Fruit fly (Drosophila melanogaster) whole organism, embryonic: ENCODE results near the gene Spn28B.
A peak's percentile ranks its signal among the peaks of the same experiment; 100 is the strongest.

Experiments
- CG10543 ChIP-seq: fragments of 200-800 bp; sonication (Bioruptor generic); optimal IDR thresholded peaks from 3 replicates; lab custom pipeline; 2017; ENCODE audit warnings: missing biosample characterization, mild to moderate bottlenecking, missing genetic modification characterization, moderate library complexity
- CG10979 ChIP-seq: fragments of 200-800 bp; sonication (Bioruptor generic); optimal IDR thresholded peaks from 2 replicates; lab custom pipeline; 2018; ENCODE audit warnings: missing biosample characterization, mild to moderate bottlenecking, missing genetic modification characterization, moderate library complexity
- CG11456 ChIP-seq: fragments of 200-800 bp; sonication (Bioruptor generic); IDR thresholded peaks from 3 replicates; pipeline ENCODE4 v1.3.6; 2022; ENCODE audit warnings: missing biosample characterization, missing genetic modification characterization
- CG11560 ChIP-seq: fragments of 200-800 bp; sonication (Bioruptor generic); IDR thresholded peaks from 3 replicates; pipeline ENCODE4 v1.3.6; 2022; ENCODE audit warnings: missing biosample characterization, missing genetic modification characterization
- CG12155 ChIP-seq: fragments of 200-800 bp; sonication (Bioruptor generic); optimal IDR thresholded peaks from 3 replicates; lab custom pipeline; 2016; ENCODE audit warnings: missing biosample characterization, missing genetic modification characterization
- CG12236 ChIP-seq: fragments of 200-800 bp; sonication (Bioruptor generic); optimal IDR thresholded peaks from 2 replicates; lab custom pipeline; 2016; ENCODE audit warnings: missing biosample characterization, missing genetic modification characterization
- CG12744 ChIP-seq: fragments of 200-800 bp; sonication (Bioruptor generic); optimal IDR thresholded peaks from 2 replicates; lab custom pipeline; 2016; ENCODE audit warnings: missing biosample characterization, missing genetic modification characterization
- CG14667 ChIP-seq: fragments of 200-800 bp; sonication (Bioruptor generic); IDR thresholded peaks from 2 replicates; pipeline ENCODE4 v1.3.6; 2022; ENCODE audit warnings: missing biosample characterization, missing genetic modification characterization
- CG14710 ChIP-seq: fragments of 200-800 bp; sonication (Bioruptor generic); optimal IDR thresholded peaks from 3 replicates; lab custom pipeline; 2019; ENCODE audit warnings: missing biosample characterization, mild to moderate bottlenecking, missing genetic modification characterization, moderate library complexity
- CG1529 ChIP-seq: fragments of 200-800 bp; sonication (Bioruptor generic); optimal IDR thresholded peaks from 3 replicates; lab custom pipeline; 2018; ENCODE audit warnings: missing biosample characterization, missing genetic modification characterization
- CG1602 ChIP-seq: fragments of 200-800 bp; sonication (Bioruptor generic); optimal IDR thresholded peaks from 3 replicates; lab custom pipeline; 2016; ENCODE audit warnings: missing biosample characterization, missing genetic modification characterization
- CG16813 ChIP-seq: fragments of 200-800 bp; sonication (Bioruptor generic); IDR thresholded peaks from 3 replicates; pipeline ENCODE4 v1.3.6; 2022; ENCODE audit warnings: missing biosample characterization, missing genetic modification characterization; ENCODE audit not compliant: partially characterized antibody
- CG17186 ChIP-seq: fragments of 200-800 bp; sonication (Bioruptor generic); optimal IDR thresholded peaks from 3 replicates; lab custom pipeline; 2017; ENCODE audit warnings: missing biosample characterization, missing genetic modification reagents, missing genetic modification characterization
- CG33213 ChIP-seq: fragments of 200-800 bp; sonication (Bioruptor generic); optimal IDR thresholded peaks from 3 replicates; lab custom pipeline; 2016; ENCODE audit warnings: missing biosample characterization, missing genetic modification characterization
- CG3838 ChIP-seq: fragments of 200-800 bp; sonication (Bioruptor generic); optimal IDR thresholded peaks from 3 replicates; lab custom pipeline; 2016; ENCODE audit warnings: missing biosample characterization, missing genetic modification characterization
- CG42726 ChIP-seq: fragments of 200-800 bp; sonication (Bioruptor generic); IDR thresholded peaks from 2 replicates; pipeline ENCODE4 v1.3.6; 2022; ENCODE audit warnings: missing biosample characterization, missing genetic modification characterization; ENCODE audit not compliant: partially characterized antibody
- CG4404 ChIP-seq: fragments of 200-800 bp; sonication (Bioruptor generic); IDR thresholded peaks from 2 replicates; pipeline ENCODE4 v1.3.6; 2022; ENCODE audit warnings: missing biosample characterization, missing genetic modification characterization
- CG4617 ChIP-seq: fragments of 200-800 bp; sonication (Bioruptor generic); optimal IDR thresholded peaks from 3 replicates; lab custom pipeline; 2016; ENCODE audit warnings: missing biosample characterization, missing genetic modification characterization, borderline replicate concordance
- CG7839 ChIP-seq: fragments of 200-800 bp; sonication (Bioruptor generic); optimal IDR thresholded peaks from 3 replicates; lab custom pipeline; 2018; ENCODE audit warnings: missing biosample characterization, mild to moderate bottlenecking, missing genetic modification characterization, moderate library complexity
- D19B ChIP-seq: fragments of 200-800 bp; sonication (Bioruptor generic); optimal IDR thresholded peaks from 2 replicates; lab custom pipeline; 2017; ENCODE audit warnings: missing biosample characterization, mild to moderate bottlenecking, missing genetic modification characterization
- Dip3 ChIP-seq: fragments of 200-800 bp; sonication (Bioruptor generic); optimal IDR thresholded peaks from 3 replicates; lab custom pipeline; 2016; ENCODE audit warnings: missing biosample characterization, missing genetic modification characterization
- H2.0 ChIP-seq: fragments of 200-800 bp; sonication (Bioruptor generic); IDR thresholded peaks from 2 replicates; pipeline ENCODE4 v1.3.6; 2022; ENCODE audit warnings: missing biosample characterization, missing genetic modification characterization
- Mad ChIP-seq: fragments of 200-800 bp; sonication (Bioruptor generic); optimal IDR thresholded peaks from 2 replicates; lab custom pipeline; 2016; ENCODE audit warnings: missing biosample characterization, missing genetic modification characterization
- Med ChIP-seq: fragments of 200-800 bp; sonication (Bioruptor generic); peaks from one replicate; lab custom pipeline; 2016; ENCODE audit warnings: missing biosample characterization, missing genetic modification characterization, mild to moderate bottlenecking, inconsistent platforms, moderate library complexity
- NFAT ChIP-seq: fragments of 200-800 bp; sonication (Bioruptor generic); IDR thresholded peaks from 2 replicates; pipeline ENCODE4 v1.3.6; 2022; ENCODE audit warnings: missing biosample characterization, missing genetic modification characterization
- Rfx ChIP-seq: fragments of 200-800 bp; sonication (Bioruptor generic); IDR thresholded peaks from 2 replicates; pipeline ENCODE4 v1.3.6; 2022; ENCODE audit warnings: missing biosample characterization, missing genetic modification characterization
- Sry-δ ChIP-seq: fragments of 200-800 bp; sonication (Bioruptor generic); optimal IDR thresholded peaks from 2 replicates; lab custom pipeline; 2016; ENCODE audit warnings: missing biosample characterization, missing genetic modification characterization
- Ssrp ChIP-seq: fragments of 200-800 bp; sonication (Bioruptor generic); optimal IDR thresholded peaks from 2 replicates; lab custom pipeline; 2018; ENCODE audit warnings: missing biosample characterization, mild to moderate bottlenecking, missing genetic modification characterization, moderate library complexity
- YL-1 ChIP-seq: fragments of 200-800 bp; sonication (Bioruptor generic); optimal IDR thresholded peaks from 3 replicates; lab custom pipeline; 2017; ENCODE audit warnings: missing biosample characterization, mild to moderate bottlenecking, missing genetic modification characterization
- ac ChIP-seq: fragments of 200-800 bp; sonication (Bioruptor generic); optimal IDR thresholded peaks from 3 replicates; lab custom pipeline; 2017; ENCODE audit warnings: missing biosample characterization, mild to moderate bottlenecking, missing genetic modification characterization
- bbx ChIP-seq: fragments of 200-800 bp; sonication (Bioruptor generic); IDR thresholded peaks from 2 replicates; pipeline ENCODE4 v1.3.6; 2022; ENCODE audit warnings: missing biosample characterization, missing genetic modification characterization; ENCODE audit not compliant: partially characterized antibody
- crc ChIP-seq: fragments of 200-800 bp; sonication (Bioruptor generic); optimal IDR thresholded peaks from 2 replicates; lab custom pipeline; 2016; ENCODE audit warnings: missing biosample characterization, missing genetic modification characterization
- eyg ChIP-seq: fragments of 200-800 bp; sonication (Bioruptor generic); optimal IDR thresholded peaks from 3 replicates; lab custom pipeline; 2016; ENCODE audit warnings: missing biosample characterization, missing genetic modification characterization
- fd64A ChIP-seq: fragments of 200-800 bp; sonication (Bioruptor generic); optimal IDR thresholded peaks from 3 replicates; lab custom pipeline; 2018; ENCODE audit warnings: missing biosample characterization, mild to moderate bottlenecking, missing genetic modification characterization
- h ChIP-seq: fragments of >200 bp; optimal IDR thresholded peaks from 2 replicates; lab custom pipeline; 2017
- inv ChIP-seq: fragments of 200-800 bp; sonication (Bioruptor generic); IDR thresholded peaks from 2 replicates; pipeline ENCODE4 v1.3.6; 2022; ENCODE audit warnings: missing biosample characterization, missing genetic modification characterization; ENCODE audit not compliant: partially characterized antibody
- kni ChIP-seq: fragments of 200-800 bp; sonication (Bioruptor generic); optimal IDR thresholded peaks from 3 replicates; lab custom pipeline; 2017; ENCODE audit warnings: mild to moderate bottlenecking, missing biosample characterization, missing genetic modification reagents, missing genetic modification characterization
- lbe ChIP-seq: fragments of 200-800 bp; sonication (Bioruptor generic); optimal IDR thresholded peaks from 2 replicates; lab custom pipeline; 2016; ENCODE audit warnings: missing biosample characterization, mild to moderate bottlenecking, missing genetic modification characterization
- lmd ChIP-seq: fragments of 200-800 bp; sonication (Bioruptor generic); IDR thresholded peaks from 2 replicates; pipeline ENCODE4 v1.3.6; 2022; ENCODE audit warnings: missing biosample characterization, missing genetic modification characterization
- pita ChIP-seq: fragments of 200-800 bp; sonication (Bioruptor generic); optimal IDR thresholded peaks from 2 replicates; lab custom pipeline; 2017; ENCODE audit warnings: missing biosample characterization, mild to moderate bottlenecking, missing genetic modification characterization
- prd ChIP-seq, 3 experiments: fragments of >200 bp in 2 of 3; fragments of 200-800 bp in 1 of 3; sonication (Bioruptor generic) in 1 of 3; optimal IDR thresholded peaks in 2 of 3; IDR thresholded peaks in 1 of 3; 2 replicates in 2 of 3; 3 replicates in 1 of 3; pipeline versions ENCODE4 v1.3.6 to Lab custom; 2017 to 2022; ENCODE audit warnings: missing biosample characterization in 1 of 3, missing genetic modification characterization in 1 of 3
- pros ChIP-seq: fragments of 200-800 bp; sonication (Bioruptor generic); optimal IDR thresholded peaks from 3 replicates; lab custom pipeline; 2019; ENCODE audit warnings: missing biosample characterization, mild to moderate bottlenecking, missing genetic modification characterization, moderate library complexity
- repo ChIP-seq: fragments of 200-800 bp; sonication (Bioruptor generic); optimal IDR thresholded peaks from 2 replicates; lab custom pipeline; 2016; ENCODE audit warnings: missing biosample characterization, missing genetic modification characterization
- run ChIP-seq: fragments of 200-800 bp; sonication (Bioruptor generic); optimal IDR thresholded peaks from 3 replicates; lab custom pipeline; 2018; ENCODE audit warnings: missing biosample characterization, mild to moderate bottlenecking, missing genetic modification characterization
- sens-2 ChIP-seq: fragments of 200-800 bp; sonication (Bioruptor generic); IDR thresholded peaks from 2 replicates; pipeline ENCODE4 v1.3.6; 2022; ENCODE audit warnings: missing biosample characterization, missing genetic modification characterization
- sim ChIP-seq: fragments of 200-800 bp; sonication (Bioruptor generic); IDR thresholded peaks from 2 replicates; pipeline ENCODE4 v1.3.6; 2022; ENCODE audit warnings: missing biosample characterization, missing genetic modification characterization
- so ChIP-seq: fragments of 200-800 bp; sonication (Bioruptor generic); IDR thresholded peaks from 3 replicates; pipeline ENCODE4 v1.3.6; 2022; ENCODE audit warnings: missing biosample characterization, missing genetic modification characterization
- sob ChIP-seq: fragments of 200-800 bp; sonication (Bioruptor generic); IDR thresholded peaks from 2 replicates; pipeline ENCODE4 v1.3.6; 2022; ENCODE audit warnings: missing biosample characterization, missing genetic modification characterization
- toy ChIP-seq: fragments of 200-800 bp; sonication (Bioruptor generic); IDR thresholded peaks from 2 replicates; pipeline ENCODE4 v1.3.6; 2022; ENCODE audit warnings: missing biosample characterization, missing genetic modification characterization
- trh ChIP-seq: fragments of 200-800 bp; sonication (Bioruptor generic); optimal IDR thresholded peaks from 2 replicates; lab custom pipeline; 2016; ENCODE audit warnings: missing biosample characterization, missing genetic modification characterization

Spn28B gene

dm6 chr2L:7532644-7533324 lies 48.9 kb upstream of the Spn28B start (continued):
- TF ChIP-seq lmd (GFP tag; lab: Robert Waterston, UW) (peak; percentile 21; the same call in 1 of the 2 replicates), sob (GFP tag; lab: Robert Waterston, UW) (no peak), CG4617 (no peak), CG4404 (GFP tag; lab: Robert Waterston, UW) (peak; percentile 52; the same call in 1 of the 2 replicates), CG10543 (GFP tag; lab: Kevin White, UChicago) (no peak), H2.0 (GFP tag; lab: Robert Waterston, UW) (no peak), CG17186 (GFP tag; lab: Kevin White, UChicago) (no peak), CG11560 (no peak), CG42726 (GFP tag; lab: Robert Waterston, UW) (no peak), CG10979 (tag; lab: Kevin White, UChicago) (peak; percentile 79), CG14667 (GFP tag; lab: Robert Waterston, UW) (no peak), prd (optimal IDR thresholded peaks at IDR 0.05; lab: Kevin White, UChicago) (no peak), prd (GFP tag; IDR thresholded peaks at IDR 0.05; lab: Robert Waterston, UW) (peak; percentile 57; the same call in 1 of the 3 replicates), ac (GFP tag; lab: Kevin White, UChicago) (no peak), Rfx (GFP tag; lab: Robert Waterston, UW) (no peak), CG11456 (GFP tag; lab: Robert Waterston, UW) (no peak), CG12744 (GFP tag; lab: Kevin White, UChicago) (peak; percentile 0), trh (GFP tag; lab: Kevin White, UChicago) (no peak), inv (GFP tag; lab: Robert Waterston, UW) (no peak), D19B (GFP tag; lab: Kevin White, UChicago) (no peak), crc (GFP tag; lab: Kevin White, UChicago) (no peak), CG12155 (GFP tag; lab: Kevin White, UChicago) (no peak), kni (GFP tag; lab: Kevin White, UChicago) (peak; percentile 7), bbx (GFP tag; lab: Robert Waterston, UW) (0 out of 2 replicates have a peak, but pooled peaks have one; percentile 24), toy (GFP tag; lab: Robert Waterston, UW) (no peak), YL-1 (no peak), run (tag; lab: Kevin White, UChicago) (no peak), CG1602 (GFP tag; lab: Kevin White, UChicago) (peak; percentile 9), Med (GFP tag; lab: Kevin White, UChicago) (peak; percentile 68), CG14710 (tag; lab: Kevin White, UChicago) (peak; percentile 81), sens-2 (GFP tag; lab: Robert Waterston, UW) (no peak), Sry-δ (GFP tag; lab: Kevin White, UChicago) (no peak), Ssrp (peak; percentile 59), CG12236 (GFP tag; lab: Kevin White, UChicago) (no peak), pros (GFP tag; lab: Kevin White, UChicago) (peak; percentile 50), fd64A (no peak), pita (GFP tag; lab: Kevin White, UChicago) (no peak), CG7839 (peak; percentile 53), eyg (no peak), repo (no peak), CG16813 (no peak), CG3838 (no peak), Dip3 (GFP tag; lab: Kevin White, UChicago) (no peak), lbe (GFP tag; lab: Kevin White, UChicago) (no peak), NFAT (GFP tag; lab: Robert Waterston, UW) (no peak), h (lab: Kevin White, UChicago) (no peak), CG1529 (GFP tag; lab: Kevin White, UChicago) (no peak), CG33213 (no peak), so (no peak), sim (GFP tag; lab: Robert Waterston, UW) (no peak), Mad (GFP tag; lab: Kevin White, UChicago) (no peak)
